Worm (Caenorhabditis elegans) whole organism, L3 larva: ENCODE results near the gene his-5.
"Not testable (repeated sequence)": the region's sequence is repeated elsewhere in the genome, so short reads cannot be mapped to it uniquely, and the experiment has no call there.

Experiments used
- R02D3.7 ChIP-seq: fragments of 150-350 bp; optimal IDR thresholded peaks from 2 replicates; lab custom pipeline; 2014; ENCODE audit warnings: missing biosample characterization, missing genetic modification characterization
- ZK546.5 ChIP-seq: sonication (generic microtip); optimal IDR thresholded peaks from 2 replicates; lab custom pipeline; 2017; ENCODE audit warnings: missing biosample characterization, missing genetic modification characterization
- aly-2 ChIP-seq: fragments of 150-350 bp; optimal IDR thresholded peaks from 2 replicates; lab custom pipeline; 2014; ENCODE audit warnings: missing biosample characterization, missing genetic modification characterization
- ama-1 ChIP-seq: fragments of 150-350 bp; optimal IDR thresholded peaks from 2 replicates; lab custom pipeline; 2018
- ceh-16 ChIP-seq: sonication (generic microtip); optimal IDR thresholded peaks from 2 replicates; lab custom pipeline; 2017; ENCODE audit warnings: missing biosample characterization, missing genetic modification characterization
- ceh-82 ChIP-seq: fragments of 150-350 bp; optimal IDR thresholded peaks from 2 replicates; lab custom pipeline; 2014; ENCODE audit warnings: missing biosample characterization, missing genetic modification characterization
- ceh-9 ChIP-seq: sonication (generic microtip); optimal IDR thresholded peaks from 2 replicates; lab custom pipeline; 2018; ENCODE audit warnings: missing biosample characterization, missing genetic modification characterization
- daf-12 ChIP-seq: fragments of 150-350 bp; optimal IDR thresholded peaks from 2 replicates; lab custom pipeline; 2014; ENCODE audit warnings: missing biosample characterization, missing genetic modification reagents, missing genetic modification characterization
- egl-27 ChIP-seq: sonication (generic microtip); optimal IDR thresholded peaks from 4 replicates; lab custom pipeline; 2017; ENCODE audit warnings: missing biosample characterization, missing genetic modification reagents, missing genetic modification characterization
- egl-5 ChIP-seq: fragments of 150-350 bp; optimal IDR thresholded peaks from 2 replicates; lab custom pipeline; 2017; ENCODE audit warnings: missing biosample characterization, missing genetic modification reagents, missing genetic modification characterization, inconsistent platforms
- elt-1 ChIP-seq: fragments of 150-350 bp; optimal IDR thresholded peaks from 2 replicates; lab custom pipeline; 2014; ENCODE audit warnings: missing biosample characterization, missing genetic modification characterization
- elt-3 ChIP-seq, 3 experiments: fragments of 150-350 bp in 1 of 3; sonication (generic microtip) in 2 of 3; optimal IDR thresholded peaks; 2 replicates in 2 of 3; 4 replicates in 1 of 3; lab custom pipeline; 2014 to 2017; ENCODE audit warnings: missing biosample characterization in 3 of 3, missing genetic modification characterization in 3 of 3
- fkh-10 ChIP-seq: sonication (generic microtip); optimal IDR thresholded peaks from 2 replicates; lab custom pipeline; 2017; ENCODE audit warnings: missing biosample characterization, missing genetic modification reagents, missing genetic modification characterization
- fkh-2 ChIP-seq: fragments of 150-350 bp; optimal IDR thresholded peaks from 2 replicates; lab custom pipeline; 2014; ENCODE audit warnings: missing biosample characterization, missing genetic modification reagents, missing genetic modification characterization
- fos-1 ChIP-seq: fragments of 150-350 bp; optimal IDR thresholded peaks from 2 replicates; lab custom pipeline; 2014; ENCODE audit warnings: missing biosample characterization, missing genetic modification characterization
- hmg-11 ChIP-seq: sonication (generic microtip); optimal IDR thresholded peaks from 2 replicates; lab custom pipeline; 2016; ENCODE audit warnings: missing genetic modification characterization, missing compliant biosample characterization
- jun-1 ChIP-seq: fragments of 150-350 bp; optimal IDR thresholded peaks from 2 replicates; lab custom pipeline; 2014; ENCODE audit warnings: missing biosample characterization, missing genetic modification reagents, missing genetic modification characterization
- lin-39 ChIP-seq: fragments of 150-350 bp; optimal IDR thresholded peaks from 2 replicates; lab custom pipeline; 2018; ENCODE audit warnings: missing biosample characterization, missing genetic modification reagents, missing genetic modification characterization
- lsy-12 ChIP-seq: sonication (generic microtip); optimal IDR thresholded peaks from 2 replicates; lab custom pipeline; 2016; ENCODE audit warnings: mild to moderate bottlenecking, missing genetic modification characterization, missing compliant biosample characterization
- mdl-1 ChIP-seq: fragments of 150-350 bp; optimal IDR thresholded peaks from 2 replicates; lab custom pipeline; 2014; ENCODE audit warnings: missing biosample characterization, missing genetic modification characterization
- mml-1 ChIP-seq: fragments of 150-350 bp; sonication (generic microtip); optimal IDR thresholded peaks from 3 replicates; lab custom pipeline; 2014; ENCODE audit warnings: missing biosample characterization, missing genetic modification characterization
- nfya-1 ChIP-seq: sonication (generic microtip); optimal IDR thresholded peaks from 2 replicates; lab custom pipeline; 2017; ENCODE audit warnings: missing genetic modification characterization, mild to moderate bottlenecking, missing compliant biosample characterization, antibody characterized with exemption, moderate library complexity; ENCODE audit not compliant: insufficient read depth
- nhr-11 ChIP-seq: fragments of 150-350 bp; optimal IDR thresholded peaks from 2 replicates; lab custom pipeline; 2014; ENCODE audit warnings: missing biosample characterization, missing genetic modification characterization
- nhr-12 ChIP-seq: fragments of 150-350 bp; optimal IDR thresholded peaks from 2 replicates; lab custom pipeline; 2014; ENCODE audit warnings: missing biosample characterization, missing genetic modification characterization
- nhr-23 ChIP-seq: fragments of 150-350 bp; optimal IDR thresholded peaks from 2 replicates; lab custom pipeline; 2014; ENCODE audit warnings: missing biosample characterization, missing genetic modification reagents, missing genetic modification characterization
- nhr-237 ChIP-seq: fragments of 150-350 bp; optimal IDR thresholded peaks from 2 replicates; lab custom pipeline; 2014; ENCODE audit warnings: missing biosample characterization, missing genetic modification characterization
- nhr-25 ChIP-seq: sonication (generic microtip); optimal IDR thresholded peaks from 2 replicates; lab custom pipeline; 2017; ENCODE audit warnings: missing biosample characterization, missing genetic modification characterization
- nhr-43 ChIP-seq: sonication (generic microtip); optimal IDR thresholded peaks from 2 replicates; lab custom pipeline; 2016; ENCODE audit warnings: mild to moderate bottlenecking, missing genetic modification characterization, missing compliant biosample characterization; ENCODE audit not compliant: poor library complexity, severe bottlenecking
- nhr-67 ChIP-seq: fragments of 150-350 bp; optimal IDR thresholded peaks from 2 replicates; lab custom pipeline; 2014; ENCODE audit warnings: missing biosample characterization, missing genetic modification characterization
- nhr-76 ChIP-seq: fragments of 150-350 bp; sonication (generic microtip); optimal IDR thresholded peaks from 5 replicates; lab custom pipeline; 2014; ENCODE audit warnings: missing biosample characterization, missing genetic modification characterization
- pha-4 ChIP-seq: fragments of 150-350 bp; optimal IDR thresholded peaks from 2 replicates; lab custom pipeline; 2014; ENCODE audit warnings: missing biosample characterization, missing genetic modification reagents, missing genetic modification characterization
- pqm-1 ChIP-seq: fragments of 150-350 bp; optimal IDR thresholded peaks from 2 replicates; lab custom pipeline; 2017; ENCODE audit warnings: missing biosample characterization, missing genetic modification characterization, inconsistent platforms
- sea-2 ChIP-seq: fragments of 150-350 bp; sonication (generic microtip); optimal IDR thresholded peaks from 4 replicates; lab custom pipeline; 2014; ENCODE audit warnings: missing biosample characterization, missing genetic modification reagents, missing genetic modification characterization
- snpc-4 ChIP-seq: fragments of 150-350 bp; optimal IDR thresholded peaks from 2 replicates; lab custom pipeline; 2014; ENCODE audit warnings: missing biosample characterization, missing genetic modification characterization
- tbx-2 ChIP-seq: sonication (generic microtip); optimal IDR thresholded peaks from 2 replicates; lab custom pipeline; 2016; ENCODE audit warnings: mild to moderate bottlenecking, missing genetic modification characterization, missing compliant biosample characterization
- unc-39 ChIP-seq: sonication (generic microtip); optimal IDR thresholded peaks from 4 replicates; lab custom pipeline; 2017; ENCODE audit warnings: missing biosample characterization, missing genetic modification characterization
- ztf-11 ChIP-seq: fragments of 150-350 bp; optimal IDR thresholded peaks from 2 replicates; lab custom pipeline; 2014; ENCODE audit warnings: missing biosample characterization, missing genetic modification characterization
- ztf-4 ChIP-seq: fragments of 150-350 bp; optimal IDR thresholded peaks from 2 replicates; lab custom pipeline; 2014; ENCODE audit warnings: missing biosample characterization, missing genetic modification characterization

The his-5 gene

DNA sequence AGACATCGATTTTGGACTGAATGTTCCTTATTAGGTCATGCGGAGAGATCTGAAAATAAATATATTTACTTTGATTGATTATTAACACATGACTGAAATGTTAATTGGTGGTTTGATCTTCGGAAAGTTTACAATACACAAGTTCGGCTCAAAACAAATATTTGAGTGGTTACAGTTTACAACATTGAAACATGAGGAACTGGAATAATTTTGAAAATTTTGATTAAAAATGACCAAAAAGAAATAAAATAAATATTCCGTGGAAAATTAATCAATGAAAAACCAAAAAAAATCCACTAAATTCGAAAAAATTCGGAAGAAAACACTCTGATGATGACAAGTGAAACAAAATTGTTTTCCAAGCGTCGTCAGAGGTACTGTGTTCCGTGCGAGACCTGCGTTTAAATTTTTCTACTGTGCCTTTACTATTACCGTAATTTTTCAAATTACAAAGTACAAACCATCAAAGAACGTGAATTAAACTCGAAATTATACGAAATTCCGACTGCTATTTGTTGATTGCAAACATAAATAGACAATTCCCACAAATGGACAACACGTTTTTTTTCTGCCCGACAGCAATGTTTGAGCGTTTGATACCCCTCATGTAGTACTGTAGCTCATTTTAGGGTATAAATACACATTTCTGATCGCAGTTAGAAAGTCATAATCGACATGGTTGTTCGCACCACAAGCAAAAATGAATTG lies 14.0 kb upstream of the his-5 start, which contains the start of the genes F45F2.11 and otpl-7:
TSS of gene F45F2.11 (minus strand) at position 51 of the 708 bp plus-strand sequence.
TSS of gene otpl-7 (plus strand) at position 658 of the 708 bp plus-strand sequence.
- TF ChIP-seq pha-4 = peak; percentile 2
- TF ChIP-seq nhr-23 (tag; lab: Kevin White, UChicago) = no peak
- TF ChIP-seq egl-5 = no peak
- no peak for TF ChIP-seq lsy-12 (tag; lab: Kevin White, UChicago)

ce11 chrV:8525774-8526173 lies 9.2 kb upstream of the his-5 start, which contains the start of gene otpl-6:
Gene otpl-6, plus strand, starts transcription at chrV:8526074.
- no peak for TF ChIP-seq nhr-43 (tag; lab: Kevin White, UChicago)
- TF ChIP-seq pha-4 = peak; percentile 22

DNA sequence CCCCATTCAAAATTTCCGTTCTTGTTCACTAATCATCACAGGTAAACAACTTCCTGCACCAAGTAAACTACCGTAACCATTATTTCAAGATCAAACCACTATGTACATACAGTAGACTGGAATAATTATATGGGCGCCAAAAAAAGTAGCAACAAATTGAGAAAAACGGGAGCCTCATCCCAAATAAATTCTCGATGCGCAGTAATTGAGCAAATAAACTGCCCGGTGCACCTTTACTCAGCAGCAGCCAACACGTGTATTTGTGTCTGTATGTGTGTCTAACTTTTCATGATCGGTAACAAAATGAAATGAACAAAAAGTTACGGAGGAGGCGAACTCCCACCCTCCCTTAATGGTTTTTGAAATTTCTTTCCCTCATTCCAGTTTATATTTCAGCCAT lies 5.8 kb upstream of the his-5 start, which contains the start of gene otpl-5:
TSS of gene otpl-5 (plus strand) at position 301 of the 400 bp plus-strand sequence.
- TF ChIP-seq R02D3.7 (tag; lab: Kevin White, UChicago) = no peak
- TF ChIP-seq nhr-11 = no peak
- no peak for TF ChIP-seq egl-5
- TF ChIP-seq elt-3 (tag; optimal IDR thresholded peaks at IDR 0.05; lab: Kevin White, UChicago) = no peak
- TF ChIP-seq aly-2 (tag; lab: Kevin White, UChicago) = no peak
- TF ChIP-seq nhr-25 = no peak
- TF ChIP-seq egl-27 = no peak
- no peak for TF ChIP-seq mml-1 (tag; lab: Kevin White, UChicago)
- TF ChIP-seq pqm-1 = no peak
- no peak for TF ChIP-seq pha-4
- TF ChIP-seq nhr-237 (tag; lab: Kevin White, UChicago) = no peak
- TF ChIP-seq nhr-67 (tag; lab: Kevin White, UChicago) = no peak

- not testable (repeated sequence) for TF ChIP-seq hmg-11; ama-1; ztf-4 (tag; lab: Kevin White, UChicago)
Measured at ce11 chrV:8533067-8533466, 1.9 kb upstream of the his-5 start, which contains the start of the genes his-8 and his-7. Gene his-8, minus strand, starts transcription at chrV:8533086. Gene his-7, plus strand, starts transcription at chrV:8533379.

ce11 chrV:8533916-8534315 lies 1.1 kb upstream of the his-5 start:
- TF ChIP-seq fkh-10 (GFP tag; lab: Kevin White, UChicago) (no peak), ceh-82 (tag; lab: Kevin White, UChicago) (no peak), elt-1 (tag; lab: Kevin White, UChicago) (peak; percentile 23), ZK546.5 (no peak), nhr-25 (peak; percentile 75), nhr-12 (tag; lab: Kevin White, UChicago) (no peak), tbx-2 (no peak), fkh-2 (no peak), mml-1 (tag; lab: Kevin White, UChicago) (no peak), nhr-23 (tag; lab: Kevin White, UChicago) (no peak), nfya-1 (tag; lab: Kevin White, UChicago) (no peak)

DNA sequence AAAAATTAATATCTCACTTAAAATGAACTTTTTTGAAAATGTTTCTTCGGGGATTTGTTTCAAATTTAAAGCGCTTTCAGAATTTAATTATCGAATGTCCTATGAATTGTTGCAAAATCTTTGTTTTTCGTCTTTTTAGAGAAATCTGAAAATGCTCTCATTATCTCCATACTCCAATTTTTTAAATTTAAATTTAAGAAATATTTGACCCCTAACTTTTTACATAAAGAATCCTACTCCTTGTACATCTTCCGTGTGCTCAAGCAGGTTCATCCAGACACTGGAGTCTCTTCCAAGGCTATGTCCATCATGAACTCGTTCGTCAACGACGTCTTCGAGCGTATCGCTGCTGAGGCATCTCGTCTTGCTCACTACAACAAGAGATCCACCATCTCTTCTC lies 1.2 kb downstream of the his-5 start, which contains the start of gene his-39:
TSS of gene his-39 (plus strand) at position 301 of the 400 bp plus-strand sequence.
- TF ChIP-seq fos-1 (no peak), lsy-12 (tag; lab: Kevin White, UChicago) (no peak), mml-1 (tag; lab: Kevin White, UChicago) (no peak), elt-3 (tag; optimal IDR thresholded peaks at IDR 0.05; lab: Kevin White, UChicago) (no peak), ZK546.5 (no peak)
- TF ChIP-seq, all 47 proteins: peak for 0

DNA sequence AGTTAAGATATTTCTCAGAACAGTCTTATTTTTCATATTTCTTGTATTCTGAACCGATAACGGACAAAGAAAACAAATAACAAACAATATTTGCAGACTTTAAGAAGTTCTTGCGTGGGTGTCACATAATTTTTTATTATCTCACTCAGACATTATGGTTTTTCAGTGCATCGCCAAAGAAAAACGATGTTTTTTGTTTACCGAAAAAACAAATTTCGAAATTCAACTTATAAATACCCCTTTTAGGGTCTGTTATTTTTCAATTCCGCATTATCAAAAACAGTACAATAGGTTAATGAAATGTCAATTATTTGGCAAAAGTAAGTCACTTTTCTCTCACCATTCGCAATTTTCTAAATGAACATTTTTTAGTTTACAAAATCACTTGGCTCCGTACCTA lies 2.0 kb downstream of the his-5 start, which contains the start of gene otpl-4:
TSS of gene otpl-4 (plus strand) at position 301 of the 400 bp plus-strand sequence.
- TF ChIP-seq jun-1 = no peak
- TF ChIP-seq hmg-11 = no peak
- no peak for TF ChIP-seq fkh-10 (GFP tag; lab: Kevin White, UChicago)
- TF ChIP-seq elt-3 (tag; optimal IDR thresholded peaks at IDR 0.05; lab: Kevin White, UChicago) = no peak
- no peak for TF ChIP-seq snpc-4
- no peak for TF ChIP-seq nfya-1 (tag; lab: Kevin White, UChicago)
- no peak for TF ChIP-seq nhr-76 (tag; lab: Kevin White, UChicago)
- TF ChIP-seq unc-39 (tag; lab: Kevin White, UChicago) = no peak
- TF ChIP-seq mdl-1 (tag; lab: Kevin White, UChicago) = no peak
- no peak for TF ChIP-seq ceh-16 (tag; lab: Kevin White, UChicago)
- TF ChIP-seq ceh-9 = no peak
- TF ChIP-seq nhr-11 = no peak
- TF ChIP-seq nhr-67 (tag; lab: Kevin White, UChicago) = no peak
- TF ChIP-seq lin-39 (tag; lab: Kevin White, UChicago) = no peak
- TF ChIP-seq ztf-11 = no peak
- TF ChIP-seq sea-2 = no peak
- no peak for TF ChIP-seq daf-12
- TF ChIP-seq nhr-12 (tag; lab: Kevin White, UChicago) = no peak
- TF ChIP-seq pha-4 = no peak
